Worm (Caenorhabditis elegans): Measurements from ENCODE around the gene pgap-1.

DNA sequence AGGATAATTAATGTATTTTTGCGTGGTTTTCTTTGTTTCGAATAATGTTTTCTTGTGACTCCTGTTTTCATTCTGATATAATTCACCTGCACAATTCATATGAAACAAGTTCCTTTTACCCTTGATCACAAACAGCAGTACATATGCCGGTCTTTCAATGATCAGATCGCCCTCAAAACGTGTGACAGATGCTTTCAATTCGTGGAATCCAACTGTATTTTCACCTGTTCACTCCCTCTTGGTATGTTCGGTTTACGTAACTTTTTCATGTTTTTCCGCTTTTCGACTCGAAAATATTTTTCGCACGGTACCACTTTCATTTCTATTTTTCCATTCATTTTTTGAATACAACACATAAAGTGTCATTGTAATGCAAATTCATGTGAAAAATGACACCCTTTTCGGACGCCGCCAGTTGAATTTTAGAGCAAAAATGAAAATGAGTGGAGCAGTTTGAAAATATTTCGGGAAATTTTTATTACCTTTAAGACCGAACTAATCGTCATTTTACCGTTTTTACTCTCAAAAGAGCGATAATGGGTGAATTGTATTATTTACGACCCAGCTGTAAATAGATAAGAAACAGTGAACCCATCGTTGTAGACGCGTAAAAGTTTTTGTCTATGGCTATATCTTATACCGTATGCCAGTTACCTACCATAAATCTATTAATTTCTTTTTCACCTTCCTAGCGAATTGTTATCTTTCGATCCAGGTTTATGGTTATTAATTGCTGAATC, 39.7 kb upstream of the pgap-1 start, which contains the start of gene K10D6.4:
- TF ChIP-seq F49E8.2 (tag; optimal IDR thresholded peaks at IDR 0.05; ENCODE audit: insufficient read depth) (no peak), unc-62 (GFP tag; optimal IDR thresholded peaks at IDR 0.05) (no peak)
